Worm (Caenorhabditis elegans) whole organism, young adult: ENCODE measurements around the gene C10C5.4.
A peak's percentile ranks its signal among the peaks of the same experiment; 100 is the strongest.

Source experiments
- B0035.1 ChIP-seq: sonication (generic microtip); optimal IDR thresholded peaks from 2 replicates; lab custom pipeline; 2016; ENCODE audit warnings: missing genetic modification characterization, mild to moderate bottlenecking, missing compliant biosample characterization, missing genotype, missing genetic modification reagents
- B0336.3 ChIP-seq: fragments of 200-800 bp; sonication (Bioruptor generic); IDR thresholded peaks from 2 replicates; pipeline ENCODE4 v1.3.6; 2022; ENCODE audit warnings: missing genetic modification characterization, missing compliant biosample characterization
- D2030.7 ChIP-seq: fragments of 200-800 bp; sonication (Bioruptor generic); IDR thresholded peaks from 2 replicates; pipeline ENCODE4 v1.3.6; 2022; ENCODE audit warnings: missing genetic modification reagents, missing genetic modification characterization, missing compliant biosample characterization
- F10E7.11 ChIP-seq: sonication (generic microtip); optimal IDR thresholded peaks from 2 replicates; lab custom pipeline; 2017; ENCODE audit warnings: mild to moderate bottlenecking, missing genetic modification characterization, moderate library complexity, missing compliant biosample characterization
- F49E8.2 ChIP-seq: sonication (generic microtip); optimal IDR thresholded peaks from 3 replicates; lab custom pipeline; 2017; ENCODE audit warnings: missing genetic modification characterization, mild to moderate bottlenecking, missing compliant biosample characterization, antibody characterized with exemption, moderate library complexity; ENCODE audit not compliant: insufficient read depth
- K12H6.12 ChIP-seq: fragments of 200-800 bp; sonication (Bioruptor generic); optimal IDR thresholded peaks from 2 replicates; lab custom pipeline; 2018; ENCODE audit warnings: mild to moderate bottlenecking, missing genetic modification characterization, missing compliant biosample characterization
- Y56A3A.18 ChIP-seq: fragments of 200-800 bp; sonication (Bioruptor generic); IDR thresholded peaks from 2 replicates; pipeline ENCODE4 v1.3.6; 2022; ENCODE audit warnings: missing genetic modification reagents, missing genetic modification characterization, missing compliant biosample characterization
- Y95B8A.8 ChIP-seq: fragments of 200-800 bp; sonication (Bioruptor generic); IDR thresholded peaks from 2 replicates; pipeline ENCODE4 v1.3.6; 2022; ENCODE audit warnings: missing genetic modification reagents, missing genetic modification characterization, missing compliant biosample characterization
- ZK185.1 ChIP-seq: sonication (generic microtip); optimal IDR thresholded peaks from 2 replicates; lab custom pipeline; 2016; ENCODE audit warnings: mild to moderate bottlenecking, missing genetic modification characterization, missing compliant biosample characterization; ENCODE audit not compliant: poor library complexity, severe bottlenecking
- attf-3 ChIP-seq: fragments of 200-800 bp; sonication (Bioruptor generic); conservative IDR thresholded peaks from 2 replicates; pipeline ENCODE4 v1.3.6; 2022; ENCODE audit warnings: missing genetic modification reagents, missing genetic modification characterization, missing compliant biosample characterization
- bed-1 ChIP-seq: fragments of 200-800 bp; sonication (Bioruptor generic); IDR thresholded peaks from 2 replicates; pipeline ENCODE4 v1.3.6; 2022; ENCODE audit warnings: missing genetic modification reagents, missing genetic modification characterization, missing compliant biosample characterization
- bed-2 ChIP-seq: fragments of 200-800 bp; sonication (Bioruptor generic); IDR thresholded peaks from 2 replicates; pipeline ENCODE4 v1.3.6; 2022; ENCODE audit warnings: missing genetic modification reagents, missing genetic modification characterization, missing compliant biosample characterization
- cebp-1 ChIP-seq, 2 experiments: fragments of 200-800 bp in 1 of 2; sonication (Bioruptor generic) in 1 of 2; sonication (generic microtip) in 1 of 2; IDR thresholded peaks in 1 of 2; optimal IDR thresholded peaks in 1 of 2; 2 replicates each; pipeline versions ENCODE4 v1.3.6 to Lab custom; 2017 to 2022; ENCODE audit warnings: missing compliant biosample characterization in 2 of 2, missing genetic modification characterization in 2 of 2, mild to moderate bottlenecking in 1 of 2, missing genetic modification reagents in 1 of 2, moderate library complexity in 1 of 2
- ceh-100 ChIP-seq: fragments of 200-800 bp; sonication (Bioruptor generic); IDR thresholded peaks from 2 replicates; pipeline ENCODE4 v1.3.6; 2022; ENCODE audit warnings: missing genetic modification reagents, missing genetic modification characterization, missing compliant biosample characterization
- die-1 ChIP-seq: sonication (generic microtip); optimal IDR thresholded peaks from 2 replicates; lab custom pipeline; 2016; ENCODE audit warnings: missing genotype, mild to moderate bottlenecking, missing genetic modification characterization, missing compliant biosample characterization
- dox-1 ChIP-seq: fragments of 200-800 bp; sonication (Bioruptor generic); IDR thresholded peaks from 2 replicates; pipeline ENCODE4 v1.3.6; 2022; ENCODE audit warnings: missing genetic modification reagents, missing genetic modification characterization, missing compliant biosample characterization
- dpl-1 ChIP-seq: fragments of 150-350 bp; optimal IDR thresholded peaks from 2 replicates; lab custom pipeline; 2014; ENCODE audit warnings: missing biosample characterization, missing genetic modification reagents, missing genetic modification characterization
- efl-1 ChIP-seq: fragments of 150-350 bp; optimal IDR thresholded peaks from 2 replicates; lab custom pipeline; 2014; ENCODE audit warnings: missing biosample characterization, missing genetic modification reagents, missing genetic modification characterization
- egrh-3 ChIP-seq: fragments of 200-800 bp; sonication (Bioruptor generic); IDR thresholded peaks from 2 replicates; pipeline ENCODE4 v1.3.6; 2022; ENCODE audit warnings: missing genetic modification reagents, missing genetic modification characterization, missing compliant biosample characterization
- fkh-3 ChIP-seq: sonication (generic microtip); optimal IDR thresholded peaks from 2 replicates; lab custom pipeline; 2016; ENCODE audit warnings: mild to moderate bottlenecking, missing genetic modification characterization, missing compliant biosample characterization
- hmg-1.2 ChIP-seq: fragments of 200-800 bp; sonication (Bioruptor generic); IDR thresholded peaks from 2 replicates; pipeline ENCODE4 v1.3.6; 2022; ENCODE audit warnings: missing genetic modification reagents, missing genetic modification characterization, missing compliant biosample characterization
- hsf-1 ChIP-seq: fragments of 200-800 bp; sonication (Bioruptor generic); IDR thresholded peaks from 2 replicates; pipeline ENCODE4 v1.3.6; 2022; ENCODE audit warnings: missing genetic modification reagents, missing genetic modification characterization, missing compliant biosample characterization
- let-607 ChIP-seq, 2 experiments: fragments of 200-800 bp in 1 of 2; sonication (Bioruptor generic) in 1 of 2; sonication (generic microtip) in 1 of 2; optimal IDR thresholded peaks; 2 replicates each; lab custom pipeline; 2016 to 2018; ENCODE audit warnings: mild to moderate bottlenecking in 2 of 2, missing compliant biosample characterization in 2 of 2, missing genetic modification characterization in 2 of 2, moderate library complexity in 2 of 2, missing genotype in 1 of 2
- lin-26 ChIP-seq: fragments of 200-800 bp; sonication (Bioruptor generic); IDR thresholded peaks from 2 replicates; pipeline ENCODE4 v1.3.6; 2022; ENCODE audit warnings: missing genetic modification reagents, missing genetic modification characterization, missing compliant biosample characterization
- lin-35 ChIP-seq, 3 experiments: fragments of 150-350 bp in 2 of 3; sonication (generic microtip) in 1 of 3; optimal IDR thresholded peaks; 2 replicates each; lab custom pipeline; 2014 to 2018; ENCODE audit warnings: missing biosample characterization in 3 of 3, missing genetic modification characterization in 3 of 3, missing genetic modification reagents in 3 of 3
- lin-54 ChIP-seq: fragments of 200-800 bp; sonication (Bioruptor generic); optimal IDR thresholded peaks from 2 replicates; lab custom pipeline; 2018; ENCODE audit warnings: mild to moderate bottlenecking, missing genetic modification characterization, missing compliant biosample characterization
- lir-1 ChIP-seq: fragments of 200-800 bp; sonication (Bioruptor generic); conservative IDR thresholded peaks from 2 replicates; pipeline ENCODE4 v1.3.6; 2022; ENCODE audit warnings: missing genetic modification reagents, missing genetic modification characterization, missing compliant biosample characterization
- lsl-1 ChIP-seq: fragments of 200-800 bp; sonication (Bioruptor generic); optimal IDR thresholded peaks from 2 replicates; lab custom pipeline; 2018; ENCODE audit warnings: mild to moderate bottlenecking, missing genetic modification characterization, moderate library complexity, missing compliant biosample characterization
- madf-3 ChIP-seq: fragments of 200-800 bp; sonication (Bioruptor generic); IDR thresholded peaks from 2 replicates; pipeline ENCODE4 v1.3.6; 2022; ENCODE audit warnings: missing genetic modification reagents, missing genetic modification characterization, missing compliant biosample characterization
- madf-6 ChIP-seq: fragments of 200-800 bp; sonication (Bioruptor generic); IDR thresholded peaks from 2 replicates; pipeline ENCODE4 v1.3.6; 2022; ENCODE audit warnings: missing genetic modification reagents, missing genetic modification characterization, missing compliant biosample characterization
- mel-28 ChIP-seq: sonication (generic microtip); optimal IDR thresholded peaks from 2 replicates; lab custom pipeline; 2016; ENCODE audit warnings: borderline replicate concordance, mild to moderate bottlenecking, missing genetic modification characterization, missing compliant biosample characterization
- nhr-120 ChIP-seq: fragments of 200-800 bp; sonication (Bioruptor generic); IDR thresholded peaks from 2 replicates; pipeline ENCODE4 v1.3.6; 2022; ENCODE audit warnings: missing genetic modification characterization, missing compliant biosample characterization
- nhr-179 ChIP-seq: sonication (generic microtip); optimal IDR thresholded peaks from 2 replicates; lab custom pipeline; 2016; ENCODE audit warnings: mild to moderate bottlenecking, missing genetic modification characterization, missing compliant biosample characterization
- snpc-1.1 ChIP-seq: sonication (generic microtip); optimal IDR thresholded peaks from 2 replicates; lab custom pipeline; 2017; ENCODE audit warnings: missing genetic modification characterization, mild to moderate bottlenecking, missing compliant biosample characterization, antibody characterized with exemption, moderate library complexity, missing genotype, missing genetic modification reagents; ENCODE audit not compliant: insufficient read depth
- snpc-3.4 ChIP-seq: sonication (generic microtip); optimal IDR thresholded peaks from 2 replicates; lab custom pipeline; 2017; ENCODE audit warnings: missing genetic modification characterization, mild to moderate bottlenecking, missing compliant biosample characterization, antibody characterized with exemption, moderate library complexity, missing genotype, missing genetic modification reagents
- snpc-4 ChIP-seq, 5 experiments: fragments of 150-350 bp in 1 of 5; sonication (generic microtip) in 4 of 5; optimal IDR thresholded peaks; 2 replicates each; lab custom pipeline; 2014 to 2018; ENCODE audit warnings: missing genetic modification characterization in 5 of 5, missing biosample characterization in 3 of 5, antibody characterized with exemption in 2 of 5, mild to moderate bottlenecking in 2 of 5, missing compliant biosample characterization in 2 of 5, missing genotype in 2 of 5, moderate library complexity in 2 of 5, missing genetic modification reagents in 1 of 5
- tbp1 ChIP-seq: fragments of 200-800 bp; sonication (Bioruptor generic); optimal IDR thresholded peaks from 2 replicates; lab custom pipeline; 2018; ENCODE audit warnings: mild to moderate bottlenecking, missing genetic modification characterization, missing compliant biosample characterization
- tlf-1 ChIP-seq: fragments of 200-800 bp; sonication (Bioruptor generic); optimal IDR thresholded peaks from 2 replicates; lab custom pipeline; 2018; ENCODE audit warnings: mild to moderate bottlenecking, missing genetic modification characterization, missing compliant biosample characterization
- unc-130 ChIP-seq: sonication (generic microtip); optimal IDR thresholded peaks from 2 replicates; lab custom pipeline; 2016; ENCODE audit warnings: missing genetic modification reagents, missing genetic modification characterization, missing compliant biosample characterization
- xnd-1 ChIP-seq: sonication (generic microtip); optimal IDR thresholded peaks from 2 replicates; lab custom pipeline; 2016; ENCODE audit warnings: missing genotype, missing genetic modification reagents, missing genetic modification characterization, missing compliant biosample characterization
- ztf-3 ChIP-seq: fragments of 200-800 bp; sonication (Bioruptor generic); optimal IDR thresholded peaks from 2 replicates; lab custom pipeline; 2018; ENCODE audit warnings: mild to moderate bottlenecking, missing genetic modification characterization, missing compliant biosample characterization

Gene C10C5.4

ce11 chrIV:9353728-9354127 is 24.6 kb upstream of the C10C5.4 start:
- TF ChIP-seq lsl-1 (GFP tag; lab: Kevin White, UChicago) (no peak), lir-1 (GFP tag; lab: Robert Waterston, UW) (no peak), let-607 (tag; optimal IDR thresholded peaks at IDR 0.05; lab: Kevin White, UChicago) (no peak), F10E7.11 (tag; lab: Kevin White, UChicago) (no peak), die-1 (tag; lab: Kevin White, UChicago) (no peak), F49E8.2 (tag; lab: Kevin White, UChicago) (no peak), madf-6 (GFP tag; lab: Robert Waterston, UW) (no peak), Y56A3A.18 (GFP tag; lab: Robert Waterston, UW) (no peak), fkh-3 (tag; lab: Kevin White, UChicago) (no peak), unc-130 (GFP tag; lab: Kevin White, UChicago) (no peak)

DNA sequence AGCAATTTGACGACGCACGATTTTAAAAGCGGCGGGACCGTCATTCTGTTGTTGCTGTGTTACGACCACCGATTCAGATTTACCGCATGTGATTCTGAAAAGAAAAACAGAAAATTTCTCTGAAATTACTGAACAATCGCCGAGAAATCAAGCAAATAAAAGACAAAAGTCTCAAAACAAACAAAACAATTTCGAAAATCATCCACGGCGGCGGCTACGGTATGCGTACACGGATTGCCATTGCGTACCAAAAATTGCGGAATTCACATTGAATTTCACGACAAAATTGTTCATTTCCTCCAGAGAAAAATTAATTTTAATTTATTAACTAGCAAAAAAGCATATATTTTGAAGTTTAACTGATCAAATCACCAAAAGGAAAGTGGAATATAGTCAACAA is 11.9 kb upstream of the C10C5.4 start, which contains the start of gene pezo-1:
pezo-1 (minus strand) TSS at position 101 of the 400 bp plus-strand sequence.
- TF ChIP-seq snpc-3.4 (tag; lab: Kevin White, UChicago) (peak; percentile 11), lsl-1 (GFP tag; lab: Kevin White, UChicago) (peak; percentile 28), bed-1 (GFP tag; lab: Robert Waterston, UW) (no peak), hsf-1 (0 out of 2 replicates have a peak, but pooled peaks have one; percentile 25)
- TF ChIP-seq, all 124 proteins: peak for 3

- TF ChIP-seq Y95B8A.8 (GFP tag; lab: Robert Waterston, UW) (no peak), madf-3 (GFP tag; lab: Robert Waterston, UW) (no peak), K12H6.12 (tag; lab: Kevin White, UChicago) (no peak), B0035.1 (tag; lab: Kevin White, UChicago) (no peak), bed-2 (GFP tag; lab: Robert Waterston, UW) (no peak), ZK185.1 (tag; lab: Kevin White, UChicago) (peak; percentile 10), attf-3 (GFP tag; lab: Robert Waterston, UW) (no peak), dox-1 (GFP tag; lab: Robert Waterston, UW) (0 out of 2 replicates have a peak, but pooled peaks have one; percentile 13), nhr-120 (no peak), snpc-1.1 (tag; lab: Kevin White, UChicago) (peak; percentile 37), hmg-1.2 (GFP tag; lab: Robert Waterston, UW) (peak; percentile 35; the same call in 1 of the 2 replicates), B0336.3 (GFP tag; lab: Robert Waterston, UW) (no peak), cebp-1 (GFP tag; IDR thresholded peaks at IDR 0.05; lab: Robert Waterston, UW) (no peak), cebp-1 (tag; optimal IDR thresholded peaks at IDR 0.05; lab: Kevin White, UChicago) (no peak), D2030.7 (no peak; the same call in none of the 2 replicates), lin-26 (GFP tag; lab: Robert Waterston, UW) (no peak), lin-54 (GFP tag; lab: Kevin White, UChicago) (peak; percentile 70), ceh-100 (no peak), tbp1 (GFP tag; lab: Kevin White, UChicago) (peak; percentile 13), lin-35 (GFP tag; optimal IDR thresholded peaks at IDR 0.05; lab: Kevin White, UChicago) (no peak), xnd-1 (tag; lab: Kevin White, UChicago) (peak; percentile 89), dpl-1 (GFP tag; lab: Kevin White, UChicago) (peak; percentile 76), efl-1 (GFP tag; lab: Kevin White, UChicago) (peak; percentile 92), mel-28 (no peak), egrh-3 (GFP tag; lab: Robert Waterston, UW) (no peak), tlf-1 (peak; percentile 50), nhr-179 (tag; lab: Kevin White, UChicago) (no peak), snpc-4 (GFP tag; optimal IDR thresholded peaks at IDR 0.05; lab: Kevin White, UChicago) (peak; percentile 10), snpc-4 (tag; optimal IDR thresholded peaks at IDR 0.05; lab: Kevin White, UChicago) (peak in 2 of 4 experiments; percentile 9 to 48), ztf-3 (GFP tag; lab: Kevin White, UChicago) (no peak)
Observed at ce11 chrIV:9367852-9368627, 10.3 kb upstream of the C10C5.4 start.
